Worm (Caenorhabditis elegans): Measurements from ENCODE around the gene T05C12.4.

The T05C12.4 gene

DNA sequence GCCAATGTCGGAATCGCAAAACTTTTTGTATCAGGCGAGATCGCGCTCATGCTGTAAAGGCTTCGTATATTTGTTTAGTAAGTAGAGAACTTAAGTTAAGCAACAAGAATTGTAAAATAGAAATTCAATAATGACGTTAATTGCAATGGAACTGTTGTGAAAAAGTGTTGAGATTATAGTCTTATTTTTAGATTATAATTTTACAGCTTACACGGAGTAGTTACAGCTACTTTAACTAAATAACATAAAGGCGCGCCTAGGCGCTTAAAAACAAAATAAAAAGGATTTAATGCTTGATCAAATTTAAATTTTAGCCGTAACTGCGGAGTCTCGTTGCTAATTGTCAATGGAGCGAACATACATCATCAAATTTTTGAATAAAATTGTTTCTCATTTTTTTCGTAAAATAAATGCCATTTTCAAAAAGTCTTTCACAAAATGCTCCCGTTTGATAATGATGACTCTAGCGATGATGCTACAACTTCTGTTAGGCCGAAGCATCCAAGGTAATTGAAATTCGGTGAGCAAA is 18.0 kb downstream of the T05C12.4 start, which contains the start of the genes emb-27 and rrf-3 (continued):
- no peak for TF ChIP-seq ceh-34 (tag; optimal IDR thresholded peaks at IDR 0.05)

DNA sequence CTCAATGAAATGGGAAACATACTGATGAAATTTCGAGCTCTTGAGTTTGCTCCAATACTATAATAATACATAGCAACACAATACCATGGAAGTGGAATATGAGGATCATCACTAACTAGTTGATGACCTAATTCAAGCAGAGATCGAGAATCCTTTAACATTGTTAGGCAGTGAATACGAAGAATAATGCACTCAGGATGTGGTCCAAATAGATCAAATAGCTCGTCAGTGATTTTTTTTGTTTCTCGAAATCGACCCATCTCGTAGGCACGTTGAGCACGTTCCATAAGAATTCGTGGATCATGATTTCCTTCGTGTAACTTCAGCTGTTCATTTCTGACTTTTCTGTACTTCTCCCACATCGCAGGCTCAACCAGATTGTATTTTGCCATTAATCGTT is 19.3 kb downstream of the T05C12.4 start:
- no peak for TF ChIP-seq tbx-2 (tag; optimal IDR thresholded peaks at IDR 0.05)
- TF ChIP-seq ahr-1 (tag; optimal IDR thresholded peaks at IDR 0.05) = no peak
- TF ChIP-seq ceh-22 (tag; optimal IDR thresholded peaks at IDR 0.05) = no peak
- TF ChIP-seq ama-1 (optimal IDR thresholded peaks at IDR 0.05) = no peak
- TF ChIP-seq ztf-16 (tag; optimal IDR thresholded peaks at IDR 0.05) = no peak
- TF ChIP-seq rnt-1 (tag; optimal IDR thresholded peaks at IDR 0.05) = no peak
- no peak for TF ChIP-seq ceh-18 (tag; optimal IDR thresholded peaks at IDR 0.05)
- TF ChIP-seq ceh-2 (tag; optimal IDR thresholded peaks at IDR 0.05) = no peak
- TF ChIP-seq elt-2 (tag; optimal IDR thresholded peaks at IDR 0.05) = no peak
- no peak for TF ChIP-seq hlh-6 (tag; optimal IDR thresholded peaks at IDR 0.05)
- TF ChIP-seq ets-4 (tag; optimal IDR thresholded peaks at IDR 0.05) = no peak

DNA sequence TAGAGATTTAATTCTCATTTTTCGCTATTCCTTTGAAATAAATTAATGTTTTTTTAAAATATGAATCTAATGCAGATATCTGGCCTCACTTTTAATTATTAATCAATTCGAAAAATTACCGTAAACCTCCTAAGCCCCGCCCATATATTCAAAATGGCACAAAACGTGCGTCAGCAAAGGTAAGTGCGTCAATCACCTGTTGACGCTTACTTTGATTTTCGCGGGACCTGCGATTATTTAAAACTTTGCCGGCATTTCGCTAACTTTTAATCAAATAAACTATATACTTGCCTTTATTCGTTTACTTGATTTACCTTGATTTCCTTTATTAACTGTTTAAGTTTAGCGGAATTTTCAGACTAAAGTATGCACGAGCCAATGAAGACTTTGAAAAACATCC is 22.2 kb downstream of the T05C12.4 start, which contains the start of gene pch-2:
TSS of gene pch-2 (plus strand) at position 359 of the 400 bp plus-strand sequence.
- TF ChIP-seq nfya-1 (tag; optimal IDR thresholded peaks at IDR 0.05) (peak; percentile 11), ceh-45 (GFP tag; IDR thresholded peaks at IDR 0.05) (no peak), Y22D7AL.16 (tag; optimal IDR thresholded peaks at IDR 0.05) (no peak), unc-42 (tag; optimal IDR thresholded peaks at IDR 0.05) (peak; percentile 2), K02D7.2 (tag; optimal IDR thresholded peaks at IDR 0.05) (no peak), ahr-1 (tag; optimal IDR thresholded peaks at IDR 0.05) (no peak)

DNA sequence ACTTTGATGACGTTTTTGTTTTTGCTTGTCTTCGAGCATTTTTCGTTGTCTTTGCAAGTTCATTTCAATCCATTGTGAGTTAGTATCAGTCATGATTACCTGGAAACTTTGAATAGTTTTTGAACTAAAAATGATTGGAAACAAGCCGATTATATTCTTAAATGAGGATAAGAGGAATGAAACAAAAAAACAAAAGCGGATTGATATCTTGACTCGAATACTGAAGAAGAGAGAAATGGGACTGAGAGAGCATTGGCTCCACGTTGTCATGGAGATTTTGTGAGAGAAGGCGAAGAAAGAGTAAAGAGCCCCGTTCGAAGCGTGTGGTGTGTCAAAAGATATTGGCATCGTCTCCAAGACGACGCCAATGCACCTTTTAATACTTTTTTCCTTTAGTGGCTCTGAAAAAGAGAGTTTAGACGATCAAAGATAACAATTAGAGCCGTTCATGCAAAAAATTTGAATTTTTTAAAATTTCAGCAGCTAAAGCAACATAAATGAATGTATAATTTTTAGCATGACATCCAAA is 23.3 kb downstream of the T05C12.4 start, which contains the start of the genes tub-1 and tmem-138:
TSS of gene tub-1 (minus strand) at position 101 of the 529 bp plus-strand sequence.
TSS of gene tmem-138 (plus strand) at position 479 of the 529 bp plus-strand sequence.
- TF ChIP-seq ceh-31 (tag; optimal IDR thresholded peaks at IDR 0.05) (no peak), ceh-22 (tag; optimal IDR thresholded peaks at IDR 0.05) (no peak), rnt-1 (tag; optimal IDR thresholded peaks at IDR 0.05) (no peak), nhr-232 (tag; optimal IDR thresholded peaks at IDR 0.05) (no peak), fkh-10 (GFP tag; optimal IDR thresholded peaks at IDR 0.05) (no peak), pha-4 (tag; optimal IDR thresholded peaks at IDR 0.05) (no peak), ceh-48 (tag; optimal IDR thresholded peaks at IDR 0.05) (no peak), ceh-14 (tag; optimal IDR thresholded peaks at IDR 0.05) (no peak), madf-2 (tag; optimal IDR thresholded peaks at IDR 0.05) (no peak), che-1 (tag; optimal IDR thresholded peaks at IDR 0.05) (no peak), tbx-2 (tag; optimal IDR thresholded peaks at IDR 0.05) (no peak), pha-2 (tag; optimal IDR thresholded peaks at IDR 0.05) (no peak), pax-1 (tag; optimal IDR thresholded peaks at IDR 0.05) (no peak), ceh-34 (tag; optimal IDR thresholded peaks at IDR 0.05) (no peak)

- TF ChIP-seq ets-4 (tag; optimal IDR thresholded peaks at IDR 0.05) (no peak), elt-4 (tag; optimal IDR thresholded peaks at IDR 0.05) (no peak), unc-42 (tag; optimal IDR thresholded peaks at IDR 0.05) (peak; percentile 92), elt-2 (tag; optimal IDR thresholded peaks at IDR 0.05) (no peak), dve-1 (tag; optimal IDR thresholded peaks at IDR 0.05) (no peak), nfya-1 (tag; optimal IDR thresholded peaks at IDR 0.05) (no peak)
These were observed 27.4 kb downstream of the T05C12.4 start for ce11 chrII:8152711-8153325.

- no peak for TF ChIP-seq nfya-1 (tag; optimal IDR thresholded peaks at IDR 0.05)
- no peak for TF ChIP-seq C38D4.7 (GFP tag; optimal IDR thresholded peaks at IDR 0.05)
- no peak for TF ChIP-seq ceh-14 (tag; optimal IDR thresholded peaks at IDR 0.05)
These were observed 30.3 kb downstream of the T05C12.4 start, which contains the start of gene F10B5.3 for ce11 chrII:8149930-8150329. TSS of gene F10B5.3 (minus strand) at chrII:8150030.

Data from whole organism, late embryonic.